Worm (Caenorhabditis elegans) whole organism, L2 larva: Measurements from ENCODE around the gene chat-1.

Experiments
- C34F6.9 ChIP-seq: fragments of 150-350 bp; optimal IDR thresholded peaks from 2 replicates; lab custom pipeline; 2014; ENCODE audit warnings: missing biosample characterization, missing genetic modification characterization
- nhr-25 ChIP-seq: fragments of 150-350 bp; sonication (generic microtip); optimal IDR thresholded peaks from 3 replicates; lab custom pipeline; 2014; ENCODE audit warnings: missing biosample characterization, missing genetic modification characterization
- sma-9 ChIP-seq, 2 experiments: fragments of 150-350 bp in 1 of 2; sonication (generic microtip) in 1 of 2; optimal IDR thresholded peaks; 2 replicates each; lab custom pipeline; 2014 to 2016; ENCODE audit warnings: missing genetic modification characterization in 2 of 2, mild to moderate bottlenecking in 1 of 2, missing biosample characterization in 1 of 2, missing compliant biosample characterization in 1 of 2, missing genetic modification reagents in 1 of 2, moderate library complexity in 1 of 2
- snpc-4 ChIP-seq: fragments of 150-350 bp; optimal IDR thresholded peaks from 2 replicates; lab custom pipeline; 2014; ENCODE audit warnings: missing biosample characterization, missing genetic modification characterization
- ztf-4 ChIP-seq: fragments of 150-350 bp; optimal IDR thresholded peaks from 2 replicates; lab custom pipeline; 2014; ENCODE audit warnings: missing biosample characterization, missing genetic modification characterization

DNA sequence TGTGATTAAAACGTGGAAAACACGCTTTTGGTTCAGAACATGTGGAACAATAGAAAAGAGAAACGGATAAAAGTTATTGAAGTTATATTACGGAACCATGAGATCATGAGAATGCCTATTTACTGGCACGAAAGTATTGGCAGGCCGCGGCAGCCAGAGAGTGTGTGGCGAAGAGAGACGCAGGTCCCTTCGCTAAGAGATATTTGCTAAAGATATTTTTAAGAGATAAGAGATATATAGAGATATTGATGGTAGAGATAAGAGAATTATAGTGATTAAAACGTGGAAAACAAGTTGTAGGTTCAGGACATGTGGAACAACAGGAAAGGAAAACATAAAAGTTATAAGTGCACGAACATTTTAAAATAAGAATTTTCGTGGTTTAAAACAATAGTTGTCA, 9.3 kb upstream of the chat-1 start:
- TF ChIP-seq nhr-25 (tag; lab: Kevin White, UChicago) = no peak
- peak; percentile 45 for TF ChIP-seq sma-9 (GFP tag; optimal IDR thresholded peaks at IDR 0.05; lab: Kevin White, UChicago)
- TF ChIP-seq sma-9 (tag; optimal IDR thresholded peaks at IDR 0.05; lab: Kevin White, UChicago) = no peak
- no peak for TF ChIP-seq ztf-4 (tag; lab: Kevin White, UChicago)
- TF ChIP-seq C34F6.9 = no peak
- no peak for TF ChIP-seq snpc-4 (tag; lab: Kevin White, UChicago)
